Worm (Caenorhabditis elegans) whole organism, dauer: ENCODE measurements around the gene zhp-4.

Experiments
- unc-62 ChIP-seq: sonication (generic microtip); optimal IDR thresholded peaks from 2 replicates; lab custom pipeline; 2017; ENCODE audit warnings: missing biosample characterization, missing genetic modification reagents, missing genetic modification characterization

The zhp-4 gene

ce11 chrV:19049140-19050092 is 52.2 kb downstream of the zhp-4 start:
- TF ChIP-seq unc-62 (GFP tag; lab: Kevin White, UChicago) = no peak
